Worm (Caenorhabditis elegans): ENCODE measurements around the gene R53.4.

The R53.4 gene

DNA sequence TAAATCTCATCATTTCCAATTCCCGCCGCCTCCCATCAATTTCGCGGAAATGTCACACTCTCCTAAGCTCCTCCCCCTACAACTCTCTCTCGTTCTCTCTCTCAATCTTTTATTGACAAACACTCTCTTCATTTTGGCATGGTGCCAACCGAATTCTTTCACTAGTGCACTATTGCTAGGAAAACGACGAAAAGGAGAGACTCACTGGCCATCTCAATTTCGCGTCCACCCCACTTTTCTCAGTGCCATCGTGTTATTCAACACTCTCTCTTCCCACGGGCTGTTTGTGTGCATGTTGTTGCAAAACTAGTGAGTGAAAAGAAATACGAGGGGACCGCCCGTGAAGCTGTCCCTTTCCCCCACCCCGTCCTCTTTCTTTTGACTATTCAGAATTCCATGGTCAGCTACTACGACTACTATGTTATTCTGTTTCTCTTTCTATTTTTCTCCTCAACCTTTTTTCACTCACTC, 17.1 kb upstream of the R53.4 start (continued):
- TF ChIP-seq hmg-11 (tag; optimal IDR thresholded peaks at IDR 0.05) = peak; percentile 24
- TF ChIP-seq R02D3.7 (tag; optimal IDR thresholded peaks at IDR 0.05) = no peak
- TF ChIP-seq nhr-25 (tag; optimal IDR thresholded peaks at IDR 0.05) = no peak
- TF ChIP-seq nhr-12 (tag; optimal IDR thresholded peaks at IDR 0.05) = no peak
- TF ChIP-seq lin-15B (tag; optimal IDR thresholded peaks at IDR 0.05) = peak; percentile 56
- TF ChIP-seq skn-1 (tag; optimal IDR thresholded peaks at IDR 0.05) = no peak
- peak; percentile 74 for TF ChIP-seq unc-62 (GFP tag; optimal IDR thresholded peaks at IDR 0.05)

DNA sequence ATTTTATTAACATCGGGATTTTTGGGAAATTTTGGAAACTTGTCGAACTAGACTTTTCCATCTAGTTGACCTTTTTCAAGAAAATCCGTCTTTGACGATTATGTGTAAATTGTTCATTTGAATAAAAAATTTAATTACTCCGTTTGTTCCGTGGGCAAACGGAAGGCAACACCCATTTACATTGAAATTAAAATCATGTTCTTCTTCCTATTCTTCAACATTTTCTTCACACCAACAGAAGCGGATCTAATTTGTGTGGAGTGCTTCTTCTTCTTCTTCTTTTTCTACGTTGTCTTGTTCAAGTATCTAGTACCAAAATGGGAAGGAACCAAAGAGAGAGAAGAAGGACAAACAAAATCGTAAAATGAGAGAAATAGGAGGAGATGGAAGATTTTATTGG, 14.6 kb upstream of the R53.4 start:
- TF ChIP-seq nhr-23 (tag; optimal IDR thresholded peaks at IDR 0.05) = no peak
- no peak for TF ChIP-seq egl-5 (tag; optimal IDR thresholded peaks at IDR 0.05)
- TF ChIP-seq unc-39 (tag; optimal IDR thresholded peaks at IDR 0.05) = no peak
- TF ChIP-seq mdl-1 (tag; optimal IDR thresholded peaks at IDR 0.05) = no peak
- TF ChIP-seq snpc-4 (tag; optimal IDR thresholded peaks at IDR 0.05) = no peak
- no peak for TF ChIP-seq elt-2 (tag; optimal IDR thresholded peaks at IDR 0.05)
- no peak for TF ChIP-seq fkh-2 (tag; optimal IDR thresholded peaks at IDR 0.05)
- no peak for TF ChIP-seq egl-27 (tag; optimal IDR thresholded peaks at IDR 0.05)
- no peak for TF ChIP-seq nhr-67 (tag; optimal IDR thresholded peaks at IDR 0.05)
- no peak for TF ChIP-seq lin-15B (tag; optimal IDR thresholded peaks at IDR 0.05)
- no peak for TF ChIP-seq nhr-77 (tag; optimal IDR thresholded peaks at IDR 0.05)
- no peak for TF ChIP-seq nhr-25 (tag; optimal IDR thresholded peaks at IDR 0.05)
- no peak for TF ChIP-seq jun-1 (tag; optimal IDR thresholded peaks at IDR 0.05)
- no peak for TF ChIP-seq nhr-76 (tag; optimal IDR thresholded peaks at IDR 0.05)
- no peak for TF ChIP-seq ceh-9 (tag; optimal IDR thresholded peaks at IDR 0.05)
- no peak for TF ChIP-seq skn-1 (tag; optimal IDR thresholded peaks at IDR 0.05)

DNA sequence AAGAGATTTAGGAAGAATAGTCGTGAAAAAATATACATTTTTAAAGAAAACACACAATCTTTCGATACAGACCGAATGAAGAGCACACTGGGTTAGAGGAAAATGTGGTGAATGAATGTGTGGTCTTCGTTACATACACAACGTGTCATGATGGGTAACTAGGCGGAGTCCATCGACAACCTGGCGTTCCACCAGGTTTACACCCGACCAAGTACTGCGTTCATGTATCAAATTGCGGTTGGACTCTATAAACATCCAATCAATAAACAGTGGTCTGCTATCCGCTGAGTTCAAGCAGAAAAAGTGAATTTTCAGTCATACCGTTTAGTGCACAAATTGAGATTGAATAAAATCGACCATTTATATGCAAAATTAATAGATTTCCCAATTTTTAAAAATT, 13.9 kb upstream of the R53.4 start, which contains the start of gene sdz-38:
sdz-38 (minus strand) TSS at position 101 of the 400 bp plus-strand sequence.
- TF ChIP-seq lin-15B (tag; optimal IDR thresholded peaks at IDR 0.05) = no peak
- TF ChIP-seq nhr-12 (tag; optimal IDR thresholded peaks at IDR 0.05) = no peak
- TF ChIP-seq elt-1 (tag; optimal IDR thresholded peaks at IDR 0.05) = no peak
- TF ChIP-seq daf-12 (tag; optimal IDR thresholded peaks at IDR 0.05) = no peak
- no peak for TF ChIP-seq nhr-77 (tag; optimal IDR thresholded peaks at IDR 0.05)
- TF ChIP-seq eor-1 (tag; optimal IDR thresholded peaks at IDR 0.05) = no peak
- no peak for TF ChIP-seq ztf-11 (tag; optimal IDR thresholded peaks at IDR 0.05)
- TF ChIP-seq ama-1 (optimal IDR thresholded peaks at IDR 0.05) = no peak
- no peak for TF ChIP-seq nhr-43 (tag; optimal IDR thresholded peaks at IDR 0.05; ENCODE audit: poor library complexity, severe bottlenecking)
- no peak for TF ChIP-seq tbx-2 (tag; optimal IDR thresholded peaks at IDR 0.05)
- no peak for TF ChIP-seq nhr-67 (tag; optimal IDR thresholded peaks at IDR 0.05)
- TF ChIP-seq fkh-2 (tag; optimal IDR thresholded peaks at IDR 0.05) = no peak
- TF ChIP-seq nhr-25 (tag; optimal IDR thresholded peaks at IDR 0.05) = no peak
- no peak for TF ChIP-seq ceh-82 (tag; optimal IDR thresholded peaks at IDR 0.05)
- TF ChIP-seq egl-27 (tag; optimal IDR thresholded peaks at IDR 0.05) = no peak

- TF ChIP-seq lsy-12 (tag; optimal IDR thresholded peaks at IDR 0.05) = no peak
- TF ChIP-seq ceh-9 (tag; optimal IDR thresholded peaks at IDR 0.05) = no peak
- no peak for TF ChIP-seq egl-27 (tag; optimal IDR thresholded peaks at IDR 0.05)
- TF ChIP-seq ceh-16 (tag; optimal IDR thresholded peaks at IDR 0.05) = no peak
These were observed 12.3 kb upstream of the R53.4 start, which contains the start of gene ZK892.6 for ce11 chrII:9980077-9980631. TSS of gene ZK892.6 (minus strand) at chrII:9980127.

ce11 chrII:9976405-9976804, 8.6 kb upstream of the R53.4 start, which contains the start of gene R53.8:
TSS of gene R53.8 (plus strand) at chrII:9976705.
- TF ChIP-seq nhr-12 (tag; optimal IDR thresholded peaks at IDR 0.05) (no peak), hmg-11 (tag; optimal IDR thresholded peaks at IDR 0.05) (no peak), unc-62 (GFP tag; optimal IDR thresholded peaks at IDR 0.05) (no peak), R02D3.7 (tag; optimal IDR thresholded peaks at IDR 0.05) (no peak), ztf-11 (tag; optimal IDR thresholded peaks at IDR 0.05) (no peak), nfya-1 (tag; optimal IDR thresholded peaks at IDR 0.05; ENCODE audit: insufficient read depth) (no peak), sea-2 (GFP tag; optimal IDR thresholded peaks at IDR 0.05) (no peak), nhr-237 (tag; optimal IDR thresholded peaks at IDR 0.05) (no peak), egl-5 (tag; optimal IDR thresholded peaks at IDR 0.05) (no peak)

Measured in whole organism, L3 larva.